Worm (Caenorhabditis elegans) whole organism, late embryonic: ENCODE results near the gene ZK177.11.

Source experiments
- C38D4.7 ChIP-seq: fragments of 200-800 bp; sonication (Bioruptor generic); optimal IDR thresholded peaks from 2 replicates; lab custom pipeline; 2018; ENCODE audit warnings: mild to moderate bottlenecking, missing genetic modification characterization, moderate library complexity, missing compliant biosample characterization
- K09A11.1 ChIP-seq: sonication (generic microtip); optimal IDR thresholded peaks from 2 replicates; lab custom pipeline; 2017; ENCODE audit warnings: antibody characterized with exemption, mild to moderate bottlenecking, missing genetic modification characterization, missing compliant biosample characterization; ENCODE audit not compliant: insufficient read depth
- T23F11.4 ChIP-seq: fragments of 200-800 bp; sonication (Bioruptor generic); optimal IDR thresholded peaks from 2 replicates; lab custom pipeline; 2018; ENCODE audit warnings: mild to moderate bottlenecking, missing genetic modification characterization, missing compliant biosample characterization
- ama-1 ChIP-seq: fragments of 150-350 bp; optimal IDR thresholded peaks from 2 replicates; lab custom pipeline; 2014
- ceh-18 ChIP-seq: sonication (generic microtip); optimal IDR thresholded peaks from 2 replicates; lab custom pipeline; 2016; ENCODE audit warnings: missing genetic modification characterization, missing compliant biosample characterization
- ceh-19 ChIP-seq: fragments of 200-800 bp; sonication (Bioruptor generic); optimal IDR thresholded peaks from 2 replicates; lab custom pipeline; 2018; ENCODE audit warnings: mild to moderate bottlenecking, missing genetic modification characterization, missing compliant biosample characterization
- ceh-2 ChIP-seq: sonication (generic microtip); optimal IDR thresholded peaks from 2 replicates; lab custom pipeline; 2016; ENCODE audit warnings: missing genotype, missing genetic modification characterization, missing compliant biosample characterization
- ceh-24 ChIP-seq: sonication (generic microtip); optimal IDR thresholded peaks from 2 replicates; lab custom pipeline; 2016; ENCODE audit warnings: mild to moderate bottlenecking, missing genetic modification characterization, missing compliant biosample characterization
- ceh-30 ChIP-seq: fragments of 150-350 bp; optimal IDR thresholded peaks from 2 replicates; lab custom pipeline; 2014; ENCODE audit warnings: missing biosample characterization, missing genetic modification characterization
- ceh-31 ChIP-seq: sonication (generic microtip); optimal IDR thresholded peaks from 2 replicates; lab custom pipeline; 2016; ENCODE audit warnings: missing genetic modification characterization, missing compliant biosample characterization
- ceh-34 ChIP-seq: sonication (generic microtip); optimal IDR thresholded peaks from 2 replicates; lab custom pipeline; 2016; ENCODE audit warnings: mild to moderate bottlenecking, missing genetic modification characterization, missing compliant biosample characterization
- ceh-45 ChIP-seq: fragments of 200-800 bp; sonication (Bioruptor generic); IDR thresholded peaks from 2 replicates; pipeline ENCODE4 v1.3.6; 2022; ENCODE audit warnings: missing genetic modification reagents, missing genetic modification characterization, missing compliant biosample characterization
- ceh-48 ChIP-seq: sonication (generic microtip); optimal IDR thresholded peaks from 2 replicates; lab custom pipeline; 2016; ENCODE audit warnings: missing genetic modification characterization, inconsistent platforms, missing compliant biosample characterization
- ceh-6 ChIP-seq: fragments of 200-800 bp; sonication (Bioruptor generic); optimal IDR thresholded peaks from 2 replicates; lab custom pipeline; 2018; ENCODE audit warnings: mild to moderate bottlenecking, missing genetic modification characterization, missing compliant biosample characterization
- ceh-9 ChIP-seq: sonication (generic microtip); optimal IDR thresholded peaks from 2 replicates; lab custom pipeline; 2016; ENCODE audit warnings: mild to moderate bottlenecking, missing genetic modification characterization, inconsistent platforms, missing compliant biosample characterization
- dve-1 ChIP-seq: sonication (generic microtip); optimal IDR thresholded peaks from 2 replicates; lab custom pipeline; 2017; ENCODE audit warnings: antibody characterized with exemption, mild to moderate bottlenecking, missing genetic modification characterization, missing compliant biosample characterization
- elt-2 ChIP-seq: sonication (generic microtip); optimal IDR thresholded peaks from 2 replicates; lab custom pipeline; 2016; ENCODE audit warnings: missing genetic modification reagents, missing genetic modification characterization, missing compliant biosample characterization
- elt-4 ChIP-seq: sonication (generic microtip); optimal IDR thresholded peaks from 2 replicates; lab custom pipeline; 2016; ENCODE audit warnings: missing genetic modification characterization, missing compliant biosample characterization
- fax-1 ChIP-seq: sonication (generic microtip); optimal IDR thresholded peaks from 2 replicates; lab custom pipeline; 2016; ENCODE audit warnings: missing genotype, missing genetic modification characterization, missing compliant biosample characterization
- fkh-10 ChIP-seq: fragments of 150-350 bp; optimal IDR thresholded peaks from 2 replicates; lab custom pipeline; 2014; ENCODE audit warnings: missing biosample characterization, missing genetic modification reagents, missing genetic modification characterization
- hlh-13 ChIP-seq: fragments of 200-800 bp; sonication (Bioruptor generic); optimal IDR thresholded peaks from 2 replicates; lab custom pipeline; 2018; ENCODE audit warnings: mild to moderate bottlenecking, missing genetic modification characterization, missing compliant biosample characterization
- hlh-15 ChIP-seq: sonication (generic microtip); optimal IDR thresholded peaks from 2 replicates; lab custom pipeline; 2016; ENCODE audit warnings: missing genetic modification characterization, missing compliant biosample characterization
- hlh-6 ChIP-seq: sonication (generic microtip); optimal IDR thresholded peaks from 2 replicates; lab custom pipeline; 2016; ENCODE audit warnings: missing genotype, missing genetic modification characterization, missing compliant biosample characterization
- mec-3 ChIP-seq: sonication (generic microtip); optimal IDR thresholded peaks from 2 replicates; lab custom pipeline; 2016; ENCODE audit warnings: borderline replicate concordance, missing genetic modification characterization, missing compliant biosample characterization
- npax-4 ChIP-seq: sonication (generic microtip); optimal IDR thresholded peaks from 2 replicates; lab custom pipeline; 2016; ENCODE audit warnings: missing genetic modification characterization, missing compliant biosample characterization
- pat-9 ChIP-seq: fragments of 200-800 bp; sonication (Bioruptor generic); optimal IDR thresholded peaks from 2 replicates; lab custom pipeline; 2018; ENCODE audit warnings: mild to moderate bottlenecking, missing genetic modification characterization, moderate library complexity, missing compliant biosample characterization
- pax-1 ChIP-seq: fragments of 150-350 bp; optimal IDR thresholded peaks from 2 replicates; lab custom pipeline; 2014; ENCODE audit warnings: missing biosample characterization, missing genetic modification characterization
- sox-4 ChIP-seq: sonication (generic microtip); optimal IDR thresholded peaks from 2 replicates; lab custom pipeline; 2017; ENCODE audit warnings: mild to moderate bottlenecking, missing genetic modification characterization, inconsistent platforms, missing compliant biosample characterization
- syd-9 ChIP-seq: sonication (generic microtip); optimal IDR thresholded peaks from 2 replicates; lab custom pipeline; 2016; ENCODE audit warnings: mild to moderate bottlenecking, missing genetic modification characterization, moderate library complexity, missing compliant biosample characterization
- tbx-2 ChIP-seq: sonication (generic microtip); optimal IDR thresholded peaks from 2 replicates; lab custom pipeline; 2016; ENCODE audit warnings: missing genetic modification characterization, missing compliant biosample characterization
- tbx-7 ChIP-seq: sonication (generic microtip); optimal IDR thresholded peaks from 2 replicates; lab custom pipeline; 2016; ENCODE audit warnings: missing genotype, missing genetic modification characterization, missing compliant biosample characterization
- unc-42 ChIP-seq: sonication (generic microtip); optimal IDR thresholded peaks from 2 replicates; lab custom pipeline; 2016; ENCODE audit warnings: missing genotype, missing genetic modification characterization, missing compliant biosample characterization
- unc-55 ChIP-seq: sonication (generic microtip); optimal IDR thresholded peaks from 2 replicates; lab custom pipeline; 2017; ENCODE audit warnings: missing biosample characterization, missing genetic modification reagents, missing genetic modification characterization
- zip-5 ChIP-seq: sonication (generic microtip); optimal IDR thresholded peaks from 2 replicates; lab custom pipeline; 2016; ENCODE audit warnings: missing genetic modification characterization, missing compliant biosample characterization
- ztf-16 ChIP-seq: sonication (generic microtip); optimal IDR thresholded peaks from 2 replicates; lab custom pipeline; 2017; ENCODE audit warnings: missing genetic modification characterization, missing compliant biosample characterization

Gene ZK177.11

ce11 chrII:5481982-5482381 is 40.8 kb upstream of the ZK177.11 start, which contains the start of gene cal-8:
Gene cal-8 (minus strand): TSS chrII:5482041.
- TF ChIP-seq ceh-31 (no peak), syd-9 (no peak), ceh-24 (tag; lab: Kevin White, UChicago) (no peak), fax-1 (tag; lab: Kevin White, UChicago) (no peak), mec-3 (tag; lab: Kevin White, UChicago) (no peak), ama-1 (lab: Kevin White, UChicago) (no peak), unc-42 (no peak), hlh-6 (tag; lab: Kevin White, UChicago) (no peak)

DNA sequence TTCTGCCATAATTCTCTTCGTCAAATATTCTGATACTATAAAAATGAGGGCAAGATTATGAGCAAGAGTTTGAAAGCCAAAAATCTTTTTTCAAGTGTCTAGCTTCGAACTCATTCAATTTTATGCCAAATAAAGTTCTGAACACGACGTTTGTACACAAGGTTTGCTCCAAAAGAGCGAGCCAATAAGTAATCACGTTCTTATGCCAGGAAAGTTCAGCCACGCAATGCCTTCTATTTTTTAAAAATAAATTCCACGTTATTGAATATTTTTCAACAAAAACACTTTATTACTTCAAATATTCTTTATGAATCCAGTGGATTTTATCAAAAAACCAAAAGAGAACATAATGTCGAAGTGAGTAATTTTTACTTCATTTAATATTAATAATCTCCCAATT is 34.9 kb upstream of the ZK177.11 start, which contains the start of gene nep-5:
TSS of gene nep-5 (plus strand) at position 301 of the 400 bp plus-strand sequence.
- TF ChIP-seq fkh-10 (GFP tag; lab: Kevin White, UChicago) (no peak), mec-3 (tag; lab: Kevin White, UChicago) (no peak), ceh-18 (no peak), hlh-13 (GFP tag; lab: Kevin White, UChicago) (no peak), unc-55 (GFP tag; lab: Kevin White, UChicago) (no peak), T23F11.4 (GFP tag; lab: Kevin White, UChicago) (no peak), ceh-45 (no peak), dve-1 (tag; lab: Kevin White, UChicago) (no peak), K09A11.1 (tag; lab: Kevin White, UChicago) (no peak), ceh-2 (tag; lab: Kevin White, UChicago) (no peak)

- TF ChIP-seq unc-42 (no peak), ceh-19 (no peak), mec-3 (tag; lab: Kevin White, UChicago) (no peak), pax-1 (tag; lab: Kevin White, UChicago) (no peak), elt-4 (tag; lab: Kevin White, UChicago) (no peak), hlh-13 (GFP tag; lab: Kevin White, UChicago) (no peak), syd-9 (no peak), C38D4.7 (no peak), ceh-30 (tag; lab: Kevin White, UChicago) (no peak), hlh-15 (tag; lab: Kevin White, UChicago) (no peak)
These were observed 28.3 kb upstream of the ZK177.11 start, which contains the start of gene F12A10.6 for ce11 chrII:5494405-5494804. Gene F12A10.6 (minus strand): TSS chrII:5494505.

ce11 chrII:5496375-5496774 is 26.4 kb upstream of the ZK177.11 start, which contains the start of gene F12A10.1:
Gene F12A10.1 (plus strand): TSS chrII:5496540.
- TF ChIP-seq ceh-6 (no peak), npax-4 (tag; lab: Kevin White, UChicago) (no peak), sox-4 (tag; lab: Kevin White, UChicago) (no peak), dve-1 (tag; lab: Kevin White, UChicago) (no peak), elt-2 (tag; lab: Kevin White, UChicago) (no peak)

DNA sequence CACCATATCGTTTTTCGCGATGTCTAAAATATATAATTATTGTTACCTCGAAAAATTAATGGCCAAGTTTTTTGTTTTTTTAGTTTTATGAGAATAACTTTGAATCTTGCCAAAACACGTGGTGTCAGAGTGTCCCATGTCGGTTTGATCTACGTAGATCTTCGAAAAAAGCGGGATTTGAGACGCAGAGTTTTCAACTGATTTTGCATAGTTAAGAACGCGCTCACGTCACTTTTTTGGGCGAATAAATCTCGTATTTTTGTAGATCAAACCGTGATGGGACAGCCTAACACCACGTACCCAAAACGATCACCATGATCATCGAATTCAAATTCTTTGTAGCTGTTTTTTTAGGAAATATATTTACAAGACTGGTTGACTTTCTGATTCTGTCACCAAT is 25.2 kb upstream of the ZK177.11 start:
- TF ChIP-seq ztf-16, result no peak
- no peak for TF ChIP-seq pat-9
- no peak for TF ChIP-seq tbx-2
- TF ChIP-seq hlh-15 (tag; lab: Kevin White, UChicago), result no peak
- no peak for TF ChIP-seq ceh-9 (tag; lab: Kevin White, UChicago)
- no peak for TF ChIP-seq zip-5 (tag; lab: Kevin White, UChicago)
- no peak for TF ChIP-seq ceh-34 (tag; lab: Kevin White, UChicago)
- no peak for TF ChIP-seq mec-3 (tag; lab: Kevin White, UChicago)
- TF ChIP-seq ceh-30 (tag; lab: Kevin White, UChicago), result no peak
- no peak for TF ChIP-seq unc-42
- no peak for TF ChIP-seq ceh-18
- TF ChIP-seq ceh-48 (tag; lab: Kevin White, UChicago), result no peak
- no peak for TF ChIP-seq tbx-7 (tag; lab: Kevin White, UChicago)
- no peak for TF ChIP-seq ama-1 (lab: Kevin White, UChicago)
